Worm (Caenorhabditis elegans) whole organism, L4 larva: Measurements from ENCODE around the gene clec-66.

Source experiments
- F10B5.3 ChIP-seq: sonication (generic microtip); optimal IDR thresholded peaks from 2 replicates; lab custom pipeline; 2016; ENCODE audit warnings: mild to moderate bottlenecking, missing genetic modification characterization, missing compliant biosample characterization
- F37D6.2 ChIP-seq: sonication (generic microtip); optimal IDR thresholded peaks from 2 replicates; lab custom pipeline; 2016; ENCODE audit warnings: mild to moderate bottlenecking, missing genetic modification characterization, missing compliant biosample characterization
- F49E8.2 ChIP-seq: sonication (generic microtip); optimal IDR thresholded peaks from 2 replicates; lab custom pipeline; 2016; ENCODE audit warnings: missing compliant biosample characterization, mild to moderate bottlenecking, missing genetic modification characterization, borderline replicate concordance
- Y105C5A.15 ChIP-seq: fragments of 200-800 bp; sonication (Bioruptor generic); IDR thresholded peaks from 2 replicates; pipeline ENCODE4 v1.3.6; 2022; ENCODE audit warnings: missing genetic modification characterization, missing compliant biosample characterization
- Y48G9A.11 ChIP-seq: fragments of 200-800 bp; sonication (Bioruptor generic); IDR thresholded peaks from 2 replicates; pipeline ENCODE4 v1.3.6; 2022; ENCODE audit warnings: missing genetic modification reagents, missing genetic modification characterization, missing compliant biosample characterization
- Y75B8A.6 ChIP-seq: fragments of 200-800 bp; sonication (Bioruptor generic); IDR thresholded peaks from 2 replicates; pipeline ENCODE4 v1.3.6; 2022; ENCODE audit warnings: missing genetic modification reagents, missing genetic modification characterization, missing compliant biosample characterization
- ZK337.2 ChIP-seq: fragments of 200-800 bp; sonication (Bioruptor generic); IDR thresholded peaks from 2 replicates; pipeline ENCODE4 v1.3.6; 2022; ENCODE audit warnings: missing genetic modification reagents, missing genetic modification characterization, missing compliant biosample characterization
- ceh-20 ChIP-seq: fragments of 200-800 bp; sonication (Bioruptor generic); IDR thresholded peaks from 2 replicates; pipeline ENCODE4 v1.3.6; 2022; ENCODE audit warnings: missing genetic modification reagents, missing genetic modification characterization, missing compliant biosample characterization
- ceh-62 ChIP-seq: sonication (generic microtip); optimal IDR thresholded peaks from 2 replicates; lab custom pipeline; 2017; ENCODE audit warnings: missing biosample characterization, missing genetic modification characterization
- ceh-82 ChIP-seq: sonication (generic microtip); optimal IDR thresholded peaks from 2 replicates; lab custom pipeline; 2017; ENCODE audit warnings: missing biosample characterization, missing genetic modification characterization
- ces-1 ChIP-seq: fragments of 150-350 bp; sonication (generic microtip); optimal IDR thresholded peaks from 4 replicates; lab custom pipeline; 2014; ENCODE audit warnings: missing biosample characterization, missing genetic modification reagents, missing genetic modification characterization
- daf-16 ChIP-seq, 3 experiments: sonication (generic microtip); optimal IDR thresholded peaks; 2 replicates each; lab custom pipeline; 2016 to 2017; ENCODE audit warnings: missing genetic modification characterization in 3 of 3, missing genetic modification reagents in 3 of 3, mild to moderate bottlenecking in 2 of 3, missing compliant biosample characterization in 2 of 3, missing biosample characterization in 1 of 3, moderate library complexity in 1 of 3
- daf-19 ChIP-seq: fragments of 200-800 bp; sonication (Bioruptor generic); conservative IDR thresholded peaks from 2 replicates; pipeline ENCODE4 v1.3.6; 2022; ENCODE audit warnings: missing genetic modification characterization, missing compliant biosample characterization
- daf-8 ChIP-seq: fragments of 200-800 bp; sonication (Bioruptor generic); IDR thresholded peaks from 2 replicates; pipeline ENCODE4 v1.3.6; 2022; ENCODE audit warnings: missing genetic modification characterization, missing compliant biosample characterization
- dpl-1 ChIP-seq: fragments of 150-350 bp; optimal IDR thresholded peaks from 2 replicates; lab custom pipeline; 2014; ENCODE audit warnings: missing biosample characterization, missing genetic modification reagents, missing genetic modification characterization
- dve-1 ChIP-seq: sonication (generic microtip); optimal IDR thresholded peaks from 2 replicates; lab custom pipeline; 2017; ENCODE audit warnings: antibody characterized with exemption, mild to moderate bottlenecking, missing genetic modification characterization, missing compliant biosample characterization; ENCODE audit not compliant: insufficient read depth
- fkh-10 ChIP-seq: fragments of 150-350 bp; optimal IDR thresholded peaks from 2 replicates; lab custom pipeline; 2014; ENCODE audit warnings: missing biosample characterization, missing genetic modification reagents, missing genetic modification characterization
- hlh-11 ChIP-seq: fragments of 200-800 bp; sonication (Bioruptor generic); optimal IDR thresholded peaks from 2 replicates; lab custom pipeline; 2018; ENCODE audit warnings: mild to moderate bottlenecking, missing genetic modification characterization, missing compliant biosample characterization
- hlh-30 ChIP-seq: sonication (generic microtip); optimal IDR thresholded peaks from 2 replicates; lab custom pipeline; 2017; ENCODE audit warnings: antibody characterized with exemption, mild to moderate bottlenecking, missing genetic modification characterization, missing compliant biosample characterization; ENCODE audit not compliant: insufficient read depth
- hmg-1.1 ChIP-seq: fragments of 200-800 bp; sonication (Bioruptor generic); IDR thresholded peaks from 2 replicates; pipeline ENCODE4 v1.3.6; 2022; ENCODE audit warnings: missing genetic modification reagents, missing genetic modification characterization, missing compliant biosample characterization
- jun-1 ChIP-seq: fragments of 150-350 bp; optimal IDR thresholded peaks from 2 replicates; lab custom pipeline; 2014; ENCODE audit warnings: missing biosample characterization, missing genetic modification reagents, missing genetic modification characterization
- lin-1 ChIP-seq: fragments of 200-800 bp; sonication (Bioruptor generic); IDR thresholded peaks from 2 replicates; pipeline ENCODE4 v1.3.6; 2022; ENCODE audit warnings: missing genetic modification reagents, missing genetic modification characterization, missing compliant biosample characterization
- lin-38 ChIP-seq: fragments of 200-800 bp; sonication (Bioruptor generic); IDR thresholded peaks from 2 replicates; pipeline ENCODE4 v1.3.6; 2022; ENCODE audit warnings: missing genetic modification reagents, missing genetic modification characterization, missing compliant biosample characterization
- lsy-2 ChIP-seq, 2 experiments: fragments of 150-350 bp in 1 of 2; sonication (generic microtip) in 1 of 2; optimal IDR thresholded peaks; 2 replicates each; lab custom pipeline; 2014 to 2017; ENCODE audit warnings: missing biosample characterization in 2 of 2, missing genetic modification characterization in 2 of 2
- mdl-1 ChIP-seq, 2 experiments: fragments of 150-350 bp in 1 of 2; sonication (generic microtip) in 1 of 2; optimal IDR thresholded peaks; 2 replicates each; lab custom pipeline; 2014 to 2017; ENCODE audit warnings: missing biosample characterization in 2 of 2, missing genetic modification characterization in 2 of 2
- mep-1 ChIP-seq: fragments of 150-350 bp; sonication (generic microtip); optimal IDR thresholded peaks from 3 replicates; lab custom pipeline; 2014; ENCODE audit warnings: missing biosample characterization, missing genetic modification characterization
- mes-2 ChIP-seq: sonication (generic microtip); optimal IDR thresholded peaks from 2 replicates; lab custom pipeline; 2016; ENCODE audit warnings: missing genotype, mild to moderate bottlenecking, missing genetic modification characterization, missing compliant biosample characterization; ENCODE audit not compliant: poor library complexity, severe bottlenecking
- mxl-3 ChIP-seq: fragments of 200-800 bp; sonication (Bioruptor generic); optimal IDR thresholded peaks from 2 replicates; lab custom pipeline; 2018; ENCODE audit warnings: mild to moderate bottlenecking, missing genetic modification characterization, missing compliant biosample characterization
- nhr-11 ChIP-seq: fragments of 150-350 bp; optimal IDR thresholded peaks from 2 replicates; lab custom pipeline; 2014; ENCODE audit warnings: missing biosample characterization, missing genetic modification characterization
- nhr-28 ChIP-seq: fragments of 150-350 bp; optimal IDR thresholded peaks from 2 replicates; lab custom pipeline; 2014; ENCODE audit warnings: missing biosample characterization, missing genetic modification characterization
- pqm-1 ChIP-seq: sonication (generic microtip); optimal IDR thresholded peaks from 2 replicates; lab custom pipeline; 2017; ENCODE audit warnings: missing biosample characterization, missing genetic modification characterization
- rbr-2 ChIP-seq: sonication (generic microtip); optimal IDR thresholded peaks from 2 replicates; lab custom pipeline; 2016; ENCODE audit warnings: missing genotype, missing genetic modification characterization, missing compliant biosample characterization
- set-16 ChIP-seq: fragments of 200-800 bp; sonication (Bioruptor generic); IDR thresholded peaks from 2 replicates; pipeline ENCODE4 v1.3.6; 2022; ENCODE audit warnings: missing genetic modification reagents, missing genetic modification characterization, missing compliant biosample characterization
- zag-1 ChIP-seq: fragments of 150-350 bp; optimal IDR thresholded peaks from 2 replicates; lab custom pipeline; 2014; ENCODE audit warnings: missing biosample characterization, missing genetic modification characterization
- zfp-2 ChIP-seq: sonication (generic microtip); optimal IDR thresholded peaks from 2 replicates; lab custom pipeline; 2016; ENCODE audit warnings: mild to moderate bottlenecking, missing genetic modification characterization, missing compliant biosample characterization
- ztf-11 ChIP-seq: fragments of 150-350 bp; optimal IDR thresholded peaks from 2 replicates; lab custom pipeline; 2014; ENCODE audit warnings: missing biosample characterization, missing genetic modification characterization
- ztf-7 ChIP-seq: fragments of 150-350 bp; optimal IDR thresholded peaks from 2 replicates; lab custom pipeline; 2014; ENCODE audit warnings: missing biosample characterization, missing genetic modification characterization

clec-66 gene

ce11 chrII:12944587-12945126, 40.5 kb downstream of the clec-66 start (continued):
- TF ChIP-seq daf-8 (GFP tag; lab: Robert Waterston, UW) (peak; percentile 79; the same call in 1 of the 2 replicates), pqm-1 (tag; lab: Kevin White, UChicago) (peak; percentile 24), set-16 (GFP tag; lab: Robert Waterston, UW) (peak; percentile 100), jun-1 (tag; lab: Kevin White, UChicago) (peak; percentile 73), ZK337.2 (GFP tag; lab: Robert Waterston, UW) (peak; percentile 42), F49E8.2 (tag; lab: Kevin White, UChicago) (peak; percentile 94), hlh-30 (tag; lab: Kevin White, UChicago) (peak; percentile 93), daf-19 (GFP tag; lab: Robert Waterston, UW) (peak; percentile 96), lin-1 (GFP tag; lab: Robert Waterston, UW) (peak; percentile 76), ztf-7 (tag; lab: Kevin White, UChicago) (peak; percentile 38), nhr-28 (tag; lab: Kevin White, UChicago) (peak; percentile 72), zag-1 (no peak), F10B5.3 (tag; lab: Kevin White, UChicago) (peak; percentile 88)
- TF ChIP-seq, all 104 proteins: peak for 85

- no peak for TF ChIP-seq nhr-11 (tag; lab: Kevin White, UChicago)
- no peak for TF ChIP-seq daf-16 (GFP tag; optimal IDR thresholded peaks at IDR 0.05; lab: Kevin White, UChicago)
- no peak for TF ChIP-seq daf-16 (tag; optimal IDR thresholded peaks at IDR 0.05; lab: Kevin White, UChicago)
- no peak for TF ChIP-seq zfp-2 (tag; lab: Kevin White, UChicago)
- TF ChIP-seq ceh-62 (tag; lab: Kevin White, UChicago) = no peak
- TF ChIP-seq ces-1 (GFP tag; lab: Kevin White, UChicago) = no peak
- TF ChIP-seq ceh-20 (GFP tag; lab: Robert Waterston, UW) = no peak
- no peak for TF ChIP-seq ztf-11
- TF ChIP-seq Y48G9A.11 = no peak
- TF ChIP-seq, all 104 proteins: peak for 0
These were observed 44.0 kb downstream of the clec-66 start, which contains the start of gene F58G1.7 for ce11 chrII:12948158-12948557. TSS of gene F58G1.7 (minus strand) at chrII:12948258.

ce11 chrII:12953297-12953696, 49.1 kb downstream of the clec-66 start:
- TF ChIP-seq ceh-62 (tag; lab: Kevin White, UChicago) (no peak), mdl-1 (tag; optimal IDR thresholded peaks at IDR 0.05; lab: Kevin White, UChicago) (peak in 1 of 2 experiments; percentile 29), mep-1 (peak; percentile 10), dve-1 (tag; lab: Kevin White, UChicago) (peak; percentile 58), hmg-1.1 (GFP tag; lab: Robert Waterston, UW) (peak; percentile 49; the same call in 1 of the 2 replicates), hlh-30 (tag; lab: Kevin White, UChicago) (peak; percentile 31), F37D6.2 (no peak), lsy-2 (tag; optimal IDR thresholded peaks at IDR 0.05; lab: Kevin White, UChicago) (peak in 1 of 2 experiments; percentile 42), rbr-2 (tag; lab: Kevin White, UChicago) (peak; percentile 25), fkh-10 (GFP tag; lab: Kevin White, UChicago) (no peak), mxl-3 (no peak), dpl-1 (GFP tag; lab: Kevin White, UChicago) (no peak), Y75B8A.6 (GFP tag; lab: Robert Waterston, UW) (no peak), nhr-11 (tag; lab: Kevin White, UChicago) (peak; percentile 39), mes-2 (tag; lab: Kevin White, UChicago) (peak; percentile 37), hlh-11 (tag; lab: Kevin White, UChicago) (peak; percentile 49), Y105C5A.15 (no peak), daf-19 (GFP tag; lab: Robert Waterston, UW) (0 out of 2 replicates have a peak, but pooled peaks have one; percentile 64), ceh-82 (no peak), daf-16 (GFP tag; optimal IDR thresholded peaks at IDR 0.05; lab: Kevin White, UChicago) (peak in 1 of 2 experiments; percentile 61), daf-16 (tag; optimal IDR thresholded peaks at IDR 0.05; lab: Kevin White, UChicago) (peak; percentile 92), nhr-28 (tag; lab: Kevin White, UChicago) (peak; percentile 14), ceh-20 (GFP tag; lab: Robert Waterston, UW) (no peak), lin-38 (GFP tag; lab: Robert Waterston, UW) (peak; percentile 29; the same call in 1 of the 2 replicates)
- TF ChIP-seq, all 104 proteins: peak for 14
